Worm (Caenorhabditis elegans) whole organism, midembryonic: Measurements from ENCODE around the gene R13A1.3.

Experiments used
- T22C8.4 ChIP-seq: fragments of 200-800 bp; sonication (Bioruptor generic); IDR thresholded peaks from 2 replicates; pipeline ENCODE4 v1.3.6; 2022; ENCODE audit warnings: missing genetic modification characterization, missing compliant biosample characterization
- cog-1 ChIP-seq: sonication (generic microtip); optimal IDR thresholded peaks from 2 replicates; lab custom pipeline; 2016; ENCODE audit warnings: missing genetic modification characterization, missing compliant biosample characterization
- flt-1 ChIP-seq: fragments of 200-800 bp; sonication (Bioruptor generic); IDR thresholded peaks from 2 replicates; pipeline ENCODE4 v1.3.6; 2022; ENCODE audit warnings: missing genetic modification characterization, missing compliant biosample characterization
- klf-2 ChIP-seq: fragments of 200-800 bp; sonication (Bioruptor generic); conservative IDR thresholded peaks from 2 replicates; pipeline ENCODE4 v1.3.6; 2022; ENCODE audit warnings: missing genetic modification reagents, missing genetic modification characterization, missing compliant biosample characterization
- med-1 ChIP-seq: sonication (generic microtip); optimal IDR thresholded peaks from 2 replicates; lab custom pipeline; 2017; ENCODE audit warnings: missing genetic modification characterization, mild to moderate bottlenecking, missing compliant biosample characterization, antibody characterized with exemption, missing genetic modification reagents; ENCODE audit not compliant: insufficient read depth
- ref-1 ChIP-seq: fragments of 200-800 bp; sonication (Bioruptor generic); conservative IDR thresholded peaks from 2 replicates; pipeline ENCODE4 v1.3.6; 2022; ENCODE audit warnings: missing genetic modification reagents, missing genetic modification characterization, missing compliant biosample characterization
- tab-1 ChIP-seq: fragments of 200-800 bp; sonication (Bioruptor generic); IDR thresholded peaks from 2 replicates; pipeline ENCODE4 v1.3.6; 2022; ENCODE audit warnings: missing genetic modification characterization, missing compliant biosample characterization
- ztf-23 ChIP-seq: fragments of 200-800 bp; sonication (Bioruptor generic); IDR thresholded peaks from 2 replicates; pipeline ENCODE4 v1.3.6; 2022; ENCODE audit warnings: missing genetic modification reagents, missing genetic modification characterization, missing compliant biosample characterization
- ztf-29 ChIP-seq: fragments of 200-800 bp; sonication (Bioruptor generic); IDR thresholded peaks from 2 replicates; pipeline ENCODE4 v1.3.6; 2022; ENCODE audit warnings: missing genetic modification reagents, missing genetic modification characterization, missing compliant biosample characterization

R13A1.3 gene

ce11 chrIV:7173489-7173888 lies 30.3 kb upstream of the R13A1.3 start, which contains the start of gene str-1:
Gene str-1, plus strand, starts transcription at chrIV:7173789.
- no peak for TF ChIP-seq T22C8.4 (GFP tag; lab: Robert Waterston, UW)
- no peak for TF ChIP-seq cog-1 (tag; lab: Kevin White, UChicago)
- TF ChIP-seq med-1 (GFP tag; lab: Kevin White, UChicago): no peak
- TF ChIP-seq tab-1 (GFP tag; lab: Robert Waterston, UW): no peak

- TF ChIP-seq ztf-23 (GFP tag; lab: Robert Waterston, UW) (no peak), ref-1 (no peak), T22C8.4 (GFP tag; lab: Robert Waterston, UW) (no peak), flt-1 (GFP tag; lab: Robert Waterston, UW) (no peak), tab-1 (GFP tag; lab: Robert Waterston, UW) (no peak), cog-1 (tag; lab: Kevin White, UChicago) (no peak), med-1 (GFP tag; lab: Kevin White, UChicago) (no peak), klf-2 (GFP tag; lab: Robert Waterston, UW) (no peak), ztf-29 (GFP tag; lab: Robert Waterston, UW) (no peak)
Observed at ce11 chrIV:7175346-7175745, 28.4 kb upstream of the R13A1.3 start, which contains the start of gene C42D4.19. Gene C42D4.19, plus strand, starts transcription at chrIV:7175646.

- TF ChIP-seq tab-1 (GFP tag; lab: Robert Waterston, UW) (no peak), flt-1 (GFP tag; lab: Robert Waterston, UW) (no peak), ztf-29 (GFP tag; lab: Robert Waterston, UW) (no peak), T22C8.4 (GFP tag; lab: Robert Waterston, UW) (no peak), klf-2 (GFP tag; lab: Robert Waterston, UW) (no peak), cog-1 (tag; lab: Kevin White, UChicago) (no peak), ztf-23 (GFP tag; lab: Robert Waterston, UW) (no peak), ref-1 (no peak), med-1 (GFP tag; lab: Kevin White, UChicago) (no peak)
Observed at ce11 chrIV:7176887-7177286, 26.9 kb upstream of the R13A1.3 start, which contains the start of gene str-44. Gene str-44, plus strand, starts transcription at chrIV:7177187.

- TF ChIP-seq med-1 (GFP tag; lab: Kevin White, UChicago) (no peak), ref-1 (no peak), tab-1 (GFP tag; lab: Robert Waterston, UW) (no peak), ztf-23 (GFP tag; lab: Robert Waterston, UW) (no peak), ztf-29 (GFP tag; lab: Robert Waterston, UW) (no peak), klf-2 (GFP tag; lab: Robert Waterston, UW) (no peak), cog-1 (tag; lab: Kevin White, UChicago) (no peak), T22C8.4 (GFP tag; lab: Robert Waterston, UW) (no peak), flt-1 (GFP tag; lab: Robert Waterston, UW) (no peak)
Observed at ce11 chrIV:7178942-7179341, 24.9 kb upstream of the R13A1.3 start, which contains the start of gene C42D4.3. Gene C42D4.3, plus strand, starts transcription at chrIV:7179239.

- TF ChIP-seq ztf-23 (GFP tag; lab: Robert Waterston, UW) (no peak), tab-1 (GFP tag; lab: Robert Waterston, UW) (no peak), T22C8.4 (GFP tag; lab: Robert Waterston, UW) (no peak), med-1 (GFP tag; lab: Kevin White, UChicago) (no peak), klf-2 (GFP tag; lab: Robert Waterston, UW) (no peak), ref-1 (no peak), ztf-29 (GFP tag; lab: Robert Waterston, UW) (no peak), flt-1 (GFP tag; lab: Robert Waterston, UW) (no peak), cog-1 (tag; lab: Kevin White, UChicago) (no peak)
Observed at ce11 chrIV:7180304-7180703, 23.5 kb upstream of the R13A1.3 start, which contains the start of gene cest-10. Gene cest-10, plus strand, starts transcription at chrIV:7180557.

- TF ChIP-seq klf-2 (GFP tag; lab: Robert Waterston, UW): no peak
- no peak for TF ChIP-seq tab-1 (GFP tag; lab: Robert Waterston, UW)
- TF ChIP-seq ztf-29 (GFP tag; lab: Robert Waterston, UW): no peak
- TF ChIP-seq flt-1 (GFP tag; lab: Robert Waterston, UW): no peak
- no peak for TF ChIP-seq med-1 (GFP tag; lab: Kevin White, UChicago)
- TF ChIP-seq ref-1: no peak
- TF ChIP-seq cog-1 (tag; lab: Kevin White, UChicago): no peak
Observed at ce11 chrIV:7182818-7183217, 21.0 kb upstream of the R13A1.3 start.

- TF ChIP-seq ztf-23 (GFP tag; lab: Robert Waterston, UW): no peak
- no peak for TF ChIP-seq flt-1 (GFP tag; lab: Robert Waterston, UW)
- no peak for TF ChIP-seq klf-2 (GFP tag; lab: Robert Waterston, UW)
Observed at ce11 chrIV:7184597-7184996, 19.2 kb upstream of the R13A1.3 start, which contains the start of gene clec-179. Gene clec-179, minus strand, starts transcription at chrIV:7184697.

ce11 chrIV:7186756-7187155 lies 17.0 kb upstream of the R13A1.3 start, which contains the start of gene str-249:
Gene str-249, minus strand, starts transcription at chrIV:7186856.
- no peak for TF ChIP-seq ztf-29 (GFP tag; lab: Robert Waterston, UW)
- no peak for TF ChIP-seq T22C8.4 (GFP tag; lab: Robert Waterston, UW)
- no peak for TF ChIP-seq cog-1 (tag; lab: Kevin White, UChicago)
- TF ChIP-seq klf-2 (GFP tag; lab: Robert Waterston, UW): no peak
- no peak for TF ChIP-seq flt-1 (GFP tag; lab: Robert Waterston, UW)
- no peak for TF ChIP-seq tab-1 (GFP tag; lab: Robert Waterston, UW)
- no peak for TF ChIP-seq med-1 (GFP tag; lab: Kevin White, UChicago)
- no peak for TF ChIP-seq ztf-23 (GFP tag; lab: Robert Waterston, UW)
- TF ChIP-seq ref-1: no peak

- TF ChIP-seq ztf-29 (GFP tag; lab: Robert Waterston, UW) (no peak), klf-2 (GFP tag; lab: Robert Waterston, UW) (no peak), ztf-23 (GFP tag; lab: Robert Waterston, UW) (no peak), ref-1 (no peak), med-1 (GFP tag; lab: Kevin White, UChicago) (no peak), cog-1 (tag; lab: Kevin White, UChicago) (no peak), T22C8.4 (GFP tag; lab: Robert Waterston, UW) (no peak)
Observed at ce11 chrIV:7188030-7188429, 15.8 kb upstream of the R13A1.3 start, which contains the start of gene C42D4.13. Gene C42D4.13, minus strand, starts transcription at chrIV:7188130.
